Worm (Caenorhabditis elegans) whole organism, midembryonic: ENCODE results near the gene hmit-1.3.

Experiments
- T22C8.4 ChIP-seq: fragments of 200-800 bp; sonication (Bioruptor generic); IDR thresholded peaks from 2 replicates; pipeline ENCODE4 v1.3.6; 2022; ENCODE audit warnings: missing genetic modification characterization, missing compliant biosample characterization
- cog-1 ChIP-seq: sonication (generic microtip); optimal IDR thresholded peaks from 2 replicates; lab custom pipeline; 2016; ENCODE audit warnings: missing genetic modification characterization, missing compliant biosample characterization
- flt-1 ChIP-seq: fragments of 200-800 bp; sonication (Bioruptor generic); IDR thresholded peaks from 2 replicates; pipeline ENCODE4 v1.3.6; 2022; ENCODE audit warnings: missing genetic modification characterization, missing compliant biosample characterization
- klf-2 ChIP-seq: fragments of 200-800 bp; sonication (Bioruptor generic); conservative IDR thresholded peaks from 2 replicates; pipeline ENCODE4 v1.3.6; 2022; ENCODE audit warnings: missing genetic modification reagents, missing genetic modification characterization, missing compliant biosample characterization
- med-1 ChIP-seq: sonication (generic microtip); optimal IDR thresholded peaks from 2 replicates; lab custom pipeline; 2017; ENCODE audit warnings: missing genetic modification characterization, mild to moderate bottlenecking, missing compliant biosample characterization, antibody characterized with exemption, missing genetic modification reagents; ENCODE audit not compliant: insufficient read depth
- ref-1 ChIP-seq: fragments of 200-800 bp; sonication (Bioruptor generic); conservative IDR thresholded peaks from 2 replicates; pipeline ENCODE4 v1.3.6; 2022; ENCODE audit warnings: missing genetic modification reagents, missing genetic modification characterization, missing compliant biosample characterization
- tab-1 ChIP-seq: fragments of 200-800 bp; sonication (Bioruptor generic); IDR thresholded peaks from 2 replicates; pipeline ENCODE4 v1.3.6; 2022; ENCODE audit warnings: missing genetic modification characterization, missing compliant biosample characterization
- ztf-23 ChIP-seq: fragments of 200-800 bp; sonication (Bioruptor generic); IDR thresholded peaks from 2 replicates; pipeline ENCODE4 v1.3.6; 2022; ENCODE audit warnings: missing genetic modification reagents, missing genetic modification characterization, missing compliant biosample characterization
- ztf-29 ChIP-seq: fragments of 200-800 bp; sonication (Bioruptor generic); IDR thresholded peaks from 2 replicates; pipeline ENCODE4 v1.3.6; 2022; ENCODE audit warnings: missing genetic modification reagents, missing genetic modification characterization, missing compliant biosample characterization

The hmit-1.3 gene

DNA sequence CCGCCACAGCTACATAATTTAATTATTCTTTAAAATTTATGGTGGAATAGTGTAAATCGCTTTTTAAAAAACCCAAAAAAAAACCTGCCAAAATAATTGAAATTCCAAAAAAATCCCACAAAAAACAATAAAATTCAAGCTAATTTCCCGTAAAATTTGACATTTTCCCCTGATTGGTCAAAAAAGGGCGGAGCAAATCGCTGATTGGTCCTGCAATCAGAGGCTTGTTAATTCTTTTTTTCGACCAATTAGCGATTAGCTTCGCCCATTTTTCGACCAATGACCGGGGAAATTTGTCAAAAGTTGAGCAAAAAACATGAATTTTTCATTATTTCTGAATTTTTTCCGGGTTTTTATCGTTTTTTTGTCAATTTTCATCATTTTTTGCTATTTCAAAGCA, 52.4 kb downstream of the hmit-1.3 start:
- no peak for TF ChIP-seq cog-1 (tag; lab: Kevin White, UChicago)
- TF ChIP-seq med-1 (GFP tag; lab: Kevin White, UChicago): no peak
- no peak for TF ChIP-seq ztf-23 (GFP tag; lab: Robert Waterston, UW)
- TF ChIP-seq flt-1 (GFP tag; lab: Robert Waterston, UW): no peak
- TF ChIP-seq ref-1 (GFP tag; lab: Robert Waterston, UW): no peak
- TF ChIP-seq tab-1 (GFP tag; lab: Robert Waterston, UW): no peak
- TF ChIP-seq klf-2 (GFP tag; lab: Robert Waterston, UW): no peak
- no peak for TF ChIP-seq ztf-29
- no peak for TF ChIP-seq T22C8.4

DNA sequence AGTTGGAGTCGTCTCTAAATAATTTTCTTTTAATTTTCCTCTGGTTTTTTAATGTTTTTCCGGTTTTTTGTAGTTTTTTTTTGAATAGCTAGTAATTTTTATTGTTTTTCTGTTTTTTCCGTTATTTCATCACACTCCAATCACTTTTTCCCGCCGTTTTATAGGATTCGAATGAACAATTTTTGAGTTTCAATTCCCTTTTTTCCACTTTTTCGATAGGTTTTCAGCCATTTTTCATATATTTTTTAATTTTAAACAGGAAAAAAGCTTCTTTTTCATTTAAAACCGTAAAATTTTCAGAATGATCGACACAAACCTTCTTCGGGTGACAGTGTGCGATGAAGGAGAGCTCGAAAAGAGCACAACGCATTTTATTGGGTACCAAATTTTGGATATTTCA, 58.0 kb downstream of the hmit-1.3 start, which contains the start of gene pph-6:
Gene pph-6, plus strand, starts transcription at position 301 of the 400 bp plus-strand sequence.
- TF ChIP-seq klf-2 (GFP tag; lab: Robert Waterston, UW) (no peak), ref-1 (GFP tag; lab: Robert Waterston, UW) (no peak), med-1 (GFP tag; lab: Kevin White, UChicago) (no peak), flt-1 (GFP tag; lab: Robert Waterston, UW) (no peak), cog-1 (tag; lab: Kevin White, UChicago) (no peak), tab-1 (GFP tag; lab: Robert Waterston, UW) (no peak), T22C8.4 (no peak), ztf-23 (GFP tag; lab: Robert Waterston, UW) (no peak), ztf-29 (no peak)
